Worm (Caenorhabditis elegans): ENCODE data around the gene zfp-2.

The zfp-2 gene

DNA sequence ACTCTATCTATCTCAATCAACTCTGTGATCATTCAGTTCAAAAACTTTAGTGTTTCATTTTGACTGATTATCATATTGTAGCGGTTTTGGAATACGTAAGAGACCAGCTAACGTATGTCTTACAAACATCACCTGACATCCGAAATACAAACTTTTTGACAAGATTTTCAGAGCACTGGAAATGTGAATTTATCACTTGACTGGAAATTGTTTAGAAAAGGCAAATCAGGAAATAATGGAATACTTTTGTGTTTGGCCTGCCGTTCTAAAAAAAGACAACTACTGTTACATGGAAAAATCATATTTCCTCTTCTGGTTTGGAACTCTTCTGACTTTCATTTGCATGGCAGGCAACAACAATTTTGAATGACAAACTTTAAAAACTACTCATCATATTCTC lies 5.9 kb upstream of the zfp-2 start, which contains the start of gene F35H8.12:
Gene F35H8.12, plus strand, starts transcription at position 301 of the 400 bp plus-strand sequence.
- no peak for TF ChIP-seq hsf-1 (GFP tag; IDR thresholded peaks at IDR 0.05)
- no peak for TF ChIP-seq F39B2.1 (GFP tag; IDR thresholded peaks at IDR 0.05)
- TF ChIP-seq egl-18 (GFP tag; IDR thresholded peaks at IDR 0.05), result no peak
- no peak for TF ChIP-seq F49E8.2 (tag; optimal IDR thresholded peaks at IDR 0.05; ENCODE audit: insufficient read depth)
- no peak for TF ChIP-seq lin-35 (GFP tag; optimal IDR thresholded peaks at IDR 0.05)
- TF ChIP-seq F23B12.7 (tag; optimal IDR thresholded peaks at IDR 0.05; ENCODE audit: insufficient read depth), result no peak
- TF ChIP-seq rcor-1 (GFP tag; IDR thresholded peaks at IDR 0.05), result no peak

ce11 chrII:9553179-9553578 lies 4.3 kb upstream of the zfp-2 start, which contains the start of gene F35H8.1:
F35H8.1 (minus strand) TSS chrII:9553279.
- TF ChIP-seq rpc-1 (optimal IDR thresholded peaks at IDR 0.05) (no peak), rpc-1 (tag; optimal IDR thresholded peaks at IDR 0.05) (no peak), ceh-79 (tag; optimal IDR thresholded peaks at IDR 0.05) (no peak), madf-6 (GFP tag; IDR thresholded peaks at IDR 0.05) (no peak), lin-40 (tag; optimal IDR thresholded peaks at IDR 0.05) (no peak), chd-7 (tag; optimal IDR thresholded peaks at IDR 0.05) (no peak), nfya-1 (tag; optimal IDR thresholded peaks at IDR 0.05; ENCODE audit: borderline replicate concordance, insufficient read depth) (no peak)

- TF ChIP-seq unc-130 (GFP tag; optimal IDR thresholded peaks at IDR 0.05), result no peak
- TF ChIP-seq him-1 (tag; optimal IDR thresholded peaks at IDR 0.05), result no peak
- no peak for TF ChIP-seq ceh-40 (GFP tag; IDR thresholded peaks at IDR 0.05)
- no peak for TF ChIP-seq mel-28 (tag; optimal IDR thresholded peaks at IDR 0.05; ENCODE audit: borderline replicate concordance)
- TF ChIP-seq somi-1 (GFP tag; optimal IDR thresholded peaks at IDR 0.05), result no peak
- TF ChIP-seq pha-4 (tag; optimal IDR thresholded peaks at IDR 0.05), result no peak
- TF ChIP-seq lin-54 (GFP tag; optimal IDR thresholded peaks at IDR 0.05), result no peak
- TF ChIP-seq tbp1 (GFP tag; optimal IDR thresholded peaks at IDR 0.05), result no peak
- TF ChIP-seq ceh-100 (GFP tag; IDR thresholded peaks at IDR 0.05), result no peak
- no peak for TF ChIP-seq ekl-4 (GFP tag; IDR thresholded peaks at IDR 0.05)
- no peak for TF ChIP-seq F33H1.4 (GFP tag; IDR thresholded peaks at IDR 0.05)
- TF ChIP-seq F57A8.1 (GFP tag; optimal IDR thresholded peaks at IDR 0.05), result no peak
- no peak for TF ChIP-seq B0261.1 (tag; optimal IDR thresholded peaks at IDR 0.05)
- TF ChIP-seq dpl-1 (GFP tag; optimal IDR thresholded peaks at IDR 0.05), result no peak
- no peak for TF ChIP-seq snpc-1.1 (tag; optimal IDR thresholded peaks at IDR 0.05; ENCODE audit: insufficient read depth)
- no peak for TF ChIP-seq rec-8 (tag; optimal IDR thresholded peaks at IDR 0.05)
- no peak for TF ChIP-seq lsy-27 (tag; optimal IDR thresholded peaks at IDR 0.05; ENCODE audit: borderline replicate concordance, insufficient read depth)
- TF ChIP-seq let-526 (GFP tag; IDR thresholded peaks at IDR 0.05), result no peak
Measured at ce11 chrII:9554925-9555553, 2.4 kb upstream of the zfp-2 start, which contains the start of gene F35H8.2. F35H8.2 (plus strand) TSS chrII:9555503.

DNA sequence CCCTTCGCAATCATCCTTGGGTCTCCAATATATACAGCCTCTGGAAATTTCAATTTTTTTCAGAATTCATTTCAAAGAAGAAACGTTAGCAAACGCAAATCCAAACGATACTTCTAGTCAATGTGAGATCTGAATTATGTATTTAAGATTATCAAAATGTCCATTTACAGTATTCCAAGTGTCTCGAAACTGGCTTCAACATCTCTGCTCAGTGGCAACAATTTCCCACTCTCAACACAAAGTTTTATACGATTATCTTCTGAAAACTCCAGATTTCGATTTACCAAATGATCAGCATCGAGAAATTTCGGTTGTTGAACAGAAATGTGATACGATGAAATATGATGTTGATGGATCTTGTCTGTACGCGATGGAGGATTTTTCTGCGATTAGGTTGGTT lies 868 bp upstream of the zfp-2 start:
- TF ChIP-seq egl-44 (GFP tag; IDR thresholded peaks at IDR 0.05), result no peak
- no peak for TF ChIP-seq ztf-26 (tag; optimal IDR thresholded peaks at IDR 0.05)
- TF ChIP-seq T26A5.8 (tag; optimal IDR thresholded peaks at IDR 0.05), result no peak
- no peak for TF ChIP-seq ztf-6 (GFP tag; IDR thresholded peaks at IDR 0.05)
- TF ChIP-seq sptf-2 (GFP tag; optimal IDR thresholded peaks at IDR 0.05), result no peak
- no peak for TF ChIP-seq attf-3 (GFP tag; conservative IDR thresholded peaks at IDR 0.05)
- no peak for TF ChIP-seq aptf-3 (GFP tag; IDR thresholded peaks at IDR 0.05)
- TF ChIP-seq snpc-1.1 (tag; optimal IDR thresholded peaks at IDR 0.05; ENCODE audit: insufficient read depth), result no peak
- TF ChIP-seq cebp-2 (GFP tag; IDR thresholded peaks at IDR 0.05), result no peak
- no peak for TF ChIP-seq let-607 (tag; optimal IDR thresholded peaks at IDR 0.05)
- TF ChIP-seq attf-5 (GFP tag; optimal IDR thresholded peaks at IDR 0.05), result no peak
- no peak for TF ChIP-seq bed-2 (GFP tag; IDR thresholded peaks at IDR 0.05)
- no peak for TF ChIP-seq atf-7 (tag; optimal IDR thresholded peaks at IDR 0.05)
- TF ChIP-seq mxl-1 (tag; optimal IDR thresholded peaks at IDR 0.05), result no peak
- TF ChIP-seq hsf-1 (GFP tag; IDR thresholded peaks at IDR 0.05), result no peak
